Worm (Caenorhabditis elegans) whole organism, L2 larva: Measurements from ENCODE around the gene C06A12.19.

Experiments used
- F13H6.1 ChIP-seq: sonication (generic microtip); optimal IDR thresholded peaks from 2 replicates; lab custom pipeline; 2016; ENCODE audit warnings: missing genetic modification characterization, missing compliant biosample characterization
- ZK546.5 ChIP-seq: sonication (generic microtip); optimal IDR thresholded peaks from 2 replicates; lab custom pipeline; 2017; ENCODE audit warnings: missing biosample characterization, missing genetic modification characterization
- ama-1 ChIP-seq: fragments of 150-350 bp; optimal IDR thresholded peaks from 2 replicates; lab custom pipeline; 2018; ENCODE audit warnings: inconsistent platforms
- ceh-82 ChIP-seq: fragments of 150-350 bp; optimal IDR thresholded peaks from 2 replicates; lab custom pipeline; 2014; ENCODE audit warnings: missing biosample characterization, missing genetic modification characterization
- egl-27 ChIP-seq: sonication (generic microtip); optimal IDR thresholded peaks from 3 replicates; lab custom pipeline; 2017; ENCODE audit warnings: missing biosample characterization, missing genetic modification reagents, missing genetic modification characterization
- elt-3 ChIP-seq: sonication (generic microtip); optimal IDR thresholded peaks from 2 replicates; lab custom pipeline; 2017; ENCODE audit warnings: missing biosample characterization, missing genetic modification characterization
- lin-13 ChIP-seq: fragments of 150-350 bp; optimal IDR thresholded peaks from 2 replicates; lab custom pipeline; 2014; ENCODE audit warnings: missing biosample characterization, missing genetic modification reagents, missing genetic modification characterization
- mab-5 ChIP-seq: fragments of 150-350 bp; optimal IDR thresholded peaks from 2 replicates; lab custom pipeline; 2014; ENCODE audit warnings: missing biosample characterization, missing genetic modification characterization
- nhr-10 ChIP-seq: sonication (generic microtip); optimal IDR thresholded peaks from 2 replicates; lab custom pipeline; 2017; ENCODE audit warnings: missing biosample characterization, missing genetic modification characterization
- nhr-77 ChIP-seq: fragments of 150-350 bp; optimal IDR thresholded peaks from 2 replicates; lab custom pipeline; 2014; ENCODE audit warnings: missing biosample characterization, missing genetic modification characterization
- snpc-4 ChIP-seq: fragments of 150-350 bp; optimal IDR thresholded peaks from 2 replicates; lab custom pipeline; 2014; ENCODE audit warnings: missing biosample characterization, missing genetic modification characterization
- unc-55 ChIP-seq: fragments of 150-350 bp; sonication (generic microtip); optimal IDR thresholded peaks from 3 replicates; lab custom pipeline; 2014; ENCODE audit warnings: missing biosample characterization, missing genetic modification reagents, missing genetic modification characterization
- zag-1 ChIP-seq: fragments of 150-350 bp; optimal IDR thresholded peaks from 2 replicates; lab custom pipeline; 2014; ENCODE audit warnings: missing biosample characterization, missing genetic modification characterization

ce11 chrIV:17470096-17470602 lies 30.2 kb upstream of the C06A12.19 start, which contains the start of gene F11E6.4:
- no peak for TF ChIP-seq elt-3 (tag; lab: Kevin White, UChicago)
- peak; percentile 21 for TF ChIP-seq ama-1 (lab: Kevin White, UChicago)
- no peak for TF ChIP-seq ZK546.5 (tag; lab: Kevin White, UChicago)
- no peak for TF ChIP-seq zag-1 (tag; lab: Kevin White, UChicago)
- TF ChIP-seq unc-55 (GFP tag; lab: Kevin White, UChicago), result no peak
- TF ChIP-seq snpc-4, result no peak
- no peak for TF ChIP-seq ceh-82 (tag; lab: Kevin White, UChicago)
- no peak for TF ChIP-seq egl-27 (tag; lab: Kevin White, UChicago)
- peak; percentile 28 for TF ChIP-seq lin-13 (GFP tag; lab: Kevin White, UChicago)
- no peak for TF ChIP-seq nhr-77
- no peak for TF ChIP-seq mab-5 (tag; lab: Kevin White, UChicago)
- TF ChIP-seq F13H6.1 (tag; lab: Kevin White, UChicago), result no peak
- TF ChIP-seq nhr-10, result no peak
